Fruit fly (Drosophila melanogaster): ENCODE data around the gene disco-r.

The disco-r gene

DNA sequence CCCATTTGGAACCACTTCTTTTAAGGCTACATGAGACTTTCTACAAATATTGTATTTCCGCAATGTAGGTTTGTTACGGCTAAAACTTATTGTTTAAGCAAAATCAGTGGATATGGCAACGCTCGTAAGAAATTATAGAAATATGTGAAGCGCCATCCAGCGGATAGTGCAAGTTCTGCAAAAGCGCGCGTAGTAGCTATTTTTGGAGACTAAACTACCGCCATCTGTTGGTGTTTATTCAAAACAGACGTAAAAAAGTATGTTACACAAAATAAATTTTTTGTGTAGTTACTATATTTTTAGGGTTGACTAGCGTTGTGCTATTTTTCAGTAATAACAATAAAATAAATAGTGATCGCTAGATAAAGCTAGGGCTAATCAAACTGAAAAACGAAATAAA, 43.1 kb downstream of the disco-r start (continued):
- TF ChIP-seq Dll (GFP tag; IDR thresholded peaks at IDR 0.05; ENCODE audit: partially characterized antibody) (no peak), CG10979 (tag; optimal IDR thresholded peaks at IDR 0.05) (peak; percentile 55), CG8281 (tag; optimal IDR thresholded peaks at IDR 0.05) (no peak), CG17361 (GFP tag; IDR thresholded peaks at IDR 0.05) (no peak), gro (GFP tag; optimal IDR thresholded peaks at IDR 0.05) (peak; percentile 18), ap (GFP tag; IDR thresholded peaks at IDR 0.05) (no peak), ATbp (GFP tag; optimal IDR thresholded peaks at IDR 0.05) (no peak), unc-4 (GFP tag; IDR thresholded peaks at IDR 0.05; ENCODE audit: partially characterized antibody) (0 out of 2 replicates have a peak, but pooled peaks have one; percentile 17), CG7839 (tag; optimal IDR thresholded peaks at IDR 0.05) (peak; percentile 35), CG11085 (GFP tag; IDR thresholded peaks at IDR 0.05) (peak; percentile 62), Rfx (GFP tag; IDR thresholded peaks at IDR 0.05) (peak; percentile 85), CG4617 (GFP tag; optimal IDR thresholded peaks at IDR 0.05; ENCODE audit: borderline replicate concordance) (no peak), CG30403 (GFP tag; optimal IDR thresholded peaks at IDR 0.05) (no peak), dpn (GFP tag; optimal IDR thresholded peaks at IDR 0.05) (peak; percentile 19 to 61), Ets97D (GFP tag; optimal IDR thresholded peaks at IDR 0.05) (peak; percentile 30), HmgZ (tag; optimal IDR thresholded peaks at IDR 0.05) (peak; percentile 39), tio (GFP tag; optimal IDR thresholded peaks at IDR 0.05) (no peak), pita (GFP tag; optimal IDR thresholded peaks at IDR 0.05) (peak; percentile 37), CG14860 (GFP tag; IDR thresholded peaks at IDR 0.05; ENCODE audit: partially characterized antibody) (no peak), jumu (GFP tag; optimal IDR thresholded peaks at IDR 0.05) (peak; percentile 52), CG3163 (GFP tag; optimal IDR thresholded peaks at IDR 0.05) (no peak), CG10209 (GFP tag; optimal IDR thresholded peaks at IDR 0.05) (no peak), lmd (GFP tag; IDR thresholded peaks at IDR 0.05) (peak; percentile 34; the same call in 1 of the 2 replicates), bsh (GFP tag; optimal IDR thresholded peaks at IDR 0.05) (no peak), dysf (GFP tag; IDR thresholded peaks at IDR 0.05) (peak; percentile 66; the same call in 2 of the 3 replicates), stc (GFP tag; IDR thresholded peaks at IDR 0.05) (0 out of 2 replicates have a peak, but pooled peaks have one; percentile 25), CG18011 (GFP tag; optimal IDR thresholded peaks at IDR 0.05) (no peak), Hand (GFP tag; optimal IDR thresholded peaks at IDR 0.05) (no peak), CG15514 (GFP tag; optimal IDR thresholded peaks at IDR 0.05) (peak; percentile 34), ci (GFP tag; IDR thresholded peaks at IDR 0.05) (peak; percentile 76), ewg (GFP tag; optimal IDR thresholded peaks at IDR 0.05) (no peak), sqz (GFP tag; optimal IDR thresholded peaks at IDR 0.05) (no peak), CG17359 (tag; optimal IDR thresholded peaks at IDR 0.05) (peak; percentile 25), Spps (tag; optimal IDR thresholded peaks at IDR 0.05) (no peak), CG11504 (tag; optimal IDR thresholded peaks at IDR 0.05) (peak; percentile 14), H15 (GFP tag; IDR thresholded peaks at IDR 0.05) (peak; percentile 39; the same call in 1 of the 3 replicates)

DNA sequence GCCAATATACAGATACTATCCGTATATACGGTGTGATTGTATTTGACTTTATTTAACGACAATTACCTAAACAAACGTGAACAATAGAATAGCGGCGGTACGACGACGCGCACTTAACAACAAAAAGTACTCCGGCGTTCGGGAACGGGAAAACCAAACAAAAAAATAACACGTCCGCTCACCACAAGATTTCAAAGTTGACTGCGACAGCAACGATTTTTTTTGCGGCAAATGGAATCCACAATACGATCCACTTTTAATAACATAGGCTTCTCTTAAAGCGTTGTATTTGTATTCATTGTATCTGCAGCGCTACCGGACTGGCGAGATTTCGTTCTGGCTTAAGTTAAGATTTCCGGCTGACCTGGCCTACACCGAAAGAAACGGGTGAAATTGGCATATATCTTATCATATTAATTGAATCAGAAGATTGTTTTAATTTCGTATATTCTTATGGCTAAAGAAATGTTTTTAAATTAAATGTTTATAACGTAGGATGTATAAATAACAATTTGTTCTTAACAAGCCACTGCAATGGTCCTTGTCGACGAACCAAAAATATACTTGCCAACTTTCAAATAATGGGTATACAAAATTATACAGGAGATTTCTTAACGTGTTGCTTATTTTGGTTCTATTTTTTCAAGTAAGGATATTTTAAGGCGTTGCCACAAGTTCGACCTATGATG, 43.9 kb downstream of the disco-r start, which contains the start of the genes CG42353 and CG42354:
Gene CG42353 (minus strand): TSS at position 209 of the 689 bp plus-strand sequence.
Gene CG42354 (minus strand): TSS at position 209 of the 689 bp plus-strand sequence.
- TF ChIP-seq CG12236 (GFP tag; optimal IDR thresholded peaks at IDR 0.05) (peak; percentile 90), dimm (GFP tag; IDR thresholded peaks at IDR 0.05) (peak; percentile 86), Atf-2 (GFP tag; optimal IDR thresholded peaks at IDR 0.05) (peak; percentile 93), Oaz (GFP tag; IDR thresholded peaks at IDR 0.05) (peak; percentile 90), bbx (GFP tag; IDR thresholded peaks at IDR 0.05; ENCODE audit: partially characterized antibody) (peak; percentile 66), fd96Cb (tag; optimal IDR thresholded peaks at IDR 0.05) (peak; percentile 98), CG2116 (GFP tag; optimal IDR thresholded peaks at IDR 0.05) (peak; percentile 85), HHEX (GFP tag; optimal IDR thresholded peaks at IDR 0.05) (peak; percentile 94), Deaf1 (tag; optimal IDR thresholded peaks at IDR 0.05) (peak; percentile 73), run (tag; optimal IDR thresholded peaks at IDR 0.05) (peak; percentile 86), Tbp (GFP tag; optimal IDR thresholded peaks at IDR 0.05) (no peak), B-H2 (GFP tag; optimal IDR thresholded peaks at IDR 0.05) (peak; percentile 94), z (GFP tag; IDR thresholded peaks at IDR 0.05) (no peak; the same call in 2 of the 3 replicates), Doc2 (GFP tag; IDR thresholded peaks at IDR 0.05) (peak; percentile 72; the same call in 1 of the 2 replicates), Sry-δ (GFP tag; optimal IDR thresholded peaks at IDR 0.05) (peak; percentile 58)

All from whole organism, embryonic.